Fruit fly (Drosophila melanogaster) whole organism, pupa: ENCODE measurements around the gene Rpt2.

ENCODE experiments used
- CG10348 ChIP-seq: fragments of 200-800 bp; sonication (Bioruptor generic); IDR thresholded peaks from 2 replicates; pipeline ENCODE4 v1.3.6; 2022; ENCODE audit warnings: missing biosample characterization, missing genetic modification characterization
- CG12605 ChIP-seq: fragments of 200-800 bp; sonication (Bioruptor generic); IDR thresholded peaks from 2 replicates; pipeline ENCODE4 v1.3.6; 2022; ENCODE audit warnings: missing biosample characterization, missing genetic modification characterization
- CG13204 ChIP-seq: fragments of 200-800 bp; sonication (Bioruptor generic); optimal IDR thresholded peaks from 2 replicates; lab custom pipeline; 2018; ENCODE audit warnings: missing biosample characterization, mild to moderate bottlenecking, missing genetic modification characterization, moderate library complexity
- CG14655 ChIP-seq: fragments of 200-800 bp; sonication (Bioruptor generic); optimal IDR thresholded peaks from 3 replicates; lab custom pipeline; 2017; ENCODE audit warnings: mild to moderate bottlenecking, missing biosample characterization, missing genetic modification reagents, missing genetic modification characterization
- CG15710 ChIP-seq: fragments of 200-800 bp; sonication (Bioruptor generic); optimal IDR thresholded peaks from 2 replicates; lab custom pipeline; 2018; ENCODE audit warnings: missing biosample characterization, mild to moderate bottlenecking, missing genetic modification characterization, moderate library complexity
- CG17806 ChIP-seq: fragments of 200-800 bp; sonication (Bioruptor generic); optimal IDR thresholded peaks from 2 replicates; lab custom pipeline; 2018; ENCODE audit warnings: missing biosample characterization, mild to moderate bottlenecking, missing genetic modification characterization, moderate library complexity
- CG32121 ChIP-seq: fragments of 200-800 bp; sonication (Bioruptor generic); IDR thresholded peaks from 2 replicates; pipeline ENCODE4 v1.3.6; 2022; ENCODE audit warnings: missing biosample characterization, missing genetic modification characterization
- CG34367 ChIP-seq: fragments of 200-800 bp; sonication (Bioruptor generic); optimal IDR thresholded peaks from 2 replicates; lab custom pipeline; 2018; ENCODE audit warnings: missing biosample characterization, mild to moderate bottlenecking, missing genetic modification characterization
- CG4496 ChIP-seq: fragments of 200-800 bp; sonication (Bioruptor generic); IDR thresholded peaks from 3 replicates; pipeline ENCODE4 v1.3.6; 2022; ENCODE audit warnings: missing biosample characterization, missing genetic modification characterization
- CG8159 ChIP-seq: fragments of 200-800 bp; sonication (Bioruptor generic); optimal IDR thresholded peaks from 3 replicates; lab custom pipeline; 2018; ENCODE audit warnings: missing biosample characterization, mild to moderate bottlenecking, missing genetic modification characterization, moderate library complexity
- CG8301 ChIP-seq: fragments of 200-800 bp; sonication (Bioruptor generic); optimal IDR thresholded peaks from 2 replicates; lab custom pipeline; 2018; ENCODE audit warnings: missing biosample characterization, mild to moderate bottlenecking, missing genetic modification characterization
- CG9948 ChIP-seq: fragments of 200-800 bp; sonication (Bioruptor generic); optimal IDR thresholded peaks from 2 replicates; lab custom pipeline; 2018; ENCODE audit warnings: missing biosample characterization, mild to moderate bottlenecking, missing genetic modification characterization, moderate library complexity
- D1 ChIP-seq: fragments of 200-800 bp; sonication (Bioruptor generic); optimal IDR thresholded peaks from 2 replicates; lab custom pipeline; 2018; ENCODE audit warnings: missing biosample characterization, mild to moderate bottlenecking, missing genetic modification characterization, moderate library complexity
- EcR ChIP-seq: fragments of 200-800 bp; sonication (Bioruptor generic); optimal IDR thresholded peaks from 3 replicates; lab custom pipeline; 2019; ENCODE audit warnings: missing biosample characterization, missing genetic modification characterization, mild to moderate bottlenecking, moderate library complexity, missing genetic modification reagents
- Ets98B ChIP-seq: fragments of 200-800 bp; sonication (Bioruptor generic); IDR thresholded peaks from 2 replicates; pipeline ENCODE4 v1.3.6; 2022; ENCODE audit warnings: missing biosample characterization, missing genetic modification characterization
- Pif1A ChIP-seq: fragments of 200-800 bp; sonication (Bioruptor generic); optimal IDR thresholded peaks from 3 replicates; lab custom pipeline; 2016; ENCODE audit warnings: missing biosample characterization, missing genetic modification characterization
- Pif1B ChIP-seq: fragments of 200-800 bp; sonication (Bioruptor generic); optimal IDR thresholded peaks from 3 replicates; lab custom pipeline; 2016; ENCODE audit warnings: missing biosample characterization, missing genetic modification characterization
- Snoo ChIP-seq: fragments of 200-800 bp; sonication (Bioruptor generic); optimal IDR thresholded peaks from 3 replicates; lab custom pipeline; 2017; ENCODE audit warnings: missing biosample characterization, mild to moderate bottlenecking, missing genetic modification characterization, inconsistent platforms
- fd96Ca ChIP-seq: fragments of 200-800 bp; sonication (Bioruptor generic); IDR thresholded peaks from 3 replicates; pipeline ENCODE4 v1.3.6; 2022; ENCODE audit warnings: missing biosample characterization, missing genetic modification characterization
- gl ChIP-seq: fragments of 200-800 bp; sonication (Bioruptor generic); optimal IDR thresholded peaks from 2 replicates; lab custom pipeline; 2018; ENCODE audit warnings: missing biosample characterization, mild to moderate bottlenecking, missing genetic modification characterization
- rn ChIP-seq: fragments of 200-800 bp; sonication (Bioruptor generic); IDR thresholded peaks from 2 replicates; pipeline ENCODE4 v1.3.6; 2022; ENCODE audit warnings: missing biosample characterization, missing genetic modification characterization

Rpt2 gene

dm6 chr3R:23914415-23915041 is 16.8 kb downstream of the Rpt2 start:
- TF ChIP-seq Snoo (tag; lab: Kevin White, UChicago) (no peak), CG9948 (tag; lab: Kevin White, UChicago) (no peak), CG8301 (tag; lab: Kevin White, UChicago) (no peak), CG13204 (GFP tag; lab: Kevin White, UChicago) (no peak), CG8159 (tag; lab: Kevin White, UChicago) (no peak), CG32121 (GFP tag; lab: Robert Waterston, UW) (no peak), CG17806 (tag; lab: Kevin White, UChicago) (no peak), CG12605 (no peak), EcR (no peak), D1 (tag; lab: Kevin White, UChicago) (no peak), Pif1A (GFP tag; lab: Kevin White, UChicago) (no peak), fd96Ca (GFP tag; lab: Robert Waterston, UW) (no peak), Ets98B (no peak), CG14655 (GFP tag; lab: Kevin White, UChicago) (no peak), rn (no peak), Pif1B (no peak), CG10348 (GFP tag; lab: Robert Waterston, UW) (no peak), CG34367 (tag; lab: Kevin White, UChicago) (no peak), CG15710 (tag; lab: Kevin White, UChicago) (no peak), gl (no peak)

dm6 chr3R:23912349-23912748 is 19.0 kb downstream of the Rpt2 start:
- TF ChIP-seq D1 (tag; lab: Kevin White, UChicago) (no peak), Pif1B (no peak), CG8301 (tag; lab: Kevin White, UChicago) (no peak), Pif1A (GFP tag; lab: Kevin White, UChicago) (no peak), CG9948 (tag; lab: Kevin White, UChicago) (no peak), CG13204 (GFP tag; lab: Kevin White, UChicago) (peak; percentile 45), CG4496 (GFP tag; lab: Robert Waterston, UW) (no peak), CG8159 (tag; lab: Kevin White, UChicago) (no peak), rn (no peak), CG12605 (no peak), EcR (peak; percentile 36), CG34367 (tag; lab: Kevin White, UChicago) (no peak)

- TF ChIP-seq EcR, result peak; percentile 77
- no peak for TF ChIP-seq CG10348 (GFP tag; lab: Robert Waterston, UW)
- TF ChIP-seq, all 21 proteins: peak for 1
Observed at dm6 chr3R:23911073-23911690, 20.2 kb downstream of the Rpt2 start.

- TF ChIP-seq CG4496 (GFP tag; lab: Robert Waterston, UW) (peak; percentile 51; the same call in 2 of the 3 replicates), Ets98B (peak; percentile 58), CG12605 (no peak), CG15710 (tag; lab: Kevin White, UChicago) (no peak), Pif1A (GFP tag; lab: Kevin White, UChicago) (peak; percentile 11), CG14655 (GFP tag; lab: Kevin White, UChicago) (peak; percentile 27), CG8301 (tag; lab: Kevin White, UChicago) (peak; percentile 11)
- TF ChIP-seq, all 21 proteins: peak for 5
Observed at dm6 chr3R:23910260-23910887, 21.0 kb downstream of the Rpt2 start.

- TF ChIP-seq CG8301 (tag; lab: Kevin White, UChicago) (no peak), Ets98B (no peak), Snoo (tag; lab: Kevin White, UChicago) (peak; percentile 76), CG10348 (GFP tag; lab: Robert Waterston, UW) (no peak), Pif1B (peak; percentile 63), gl (peak; percentile 32), CG14655 (GFP tag; lab: Kevin White, UChicago) (no peak), D1 (tag; lab: Kevin White, UChicago) (no peak), CG12605 (no peak), CG32121 (GFP tag; lab: Robert Waterston, UW) (no peak), CG34367 (tag; lab: Kevin White, UChicago) (peak; percentile 67), CG4496 (GFP tag; lab: Robert Waterston, UW) (no peak), CG9948 (tag; lab: Kevin White, UChicago) (peak; percentile 69), CG13204 (GFP tag; lab: Kevin White, UChicago) (peak; percentile 68), rn (no peak), CG17806 (tag; lab: Kevin White, UChicago) (peak; percentile 74), CG8159 (tag; lab: Kevin White, UChicago) (peak; percentile 86), Pif1A (GFP tag; lab: Kevin White, UChicago) (peak; percentile 82), CG15710 (tag; lab: Kevin White, UChicago) (peak; percentile 86), fd96Ca (GFP tag; lab: Robert Waterston, UW) (no peak), EcR (peak; percentile 78)
Observed at dm6 chr3R:23909347-23909862, 22.0 kb downstream of the Rpt2 start.
